Worm (Caenorhabditis elegans) whole organism, late embryonic: ENCODE results near the gene try-12.

Experiments used
- C08G9.2 ChIP-seq: sonication (generic microtip); optimal IDR thresholded peaks from 2 replicates; lab custom pipeline; 2016; ENCODE audit warnings: mild to moderate bottlenecking, missing genetic modification characterization, moderate library complexity, missing compliant biosample characterization
- C38D4.7 ChIP-seq: fragments of 200-800 bp; sonication (Bioruptor generic); optimal IDR thresholded peaks from 2 replicates; lab custom pipeline; 2018; ENCODE audit warnings: mild to moderate bottlenecking, missing genetic modification characterization, moderate library complexity, missing compliant biosample characterization
- F13H6.1 ChIP-seq: sonication (generic microtip); optimal IDR thresholded peaks from 2 replicates; lab custom pipeline; 2016; ENCODE audit warnings: missing genetic modification characterization, missing compliant biosample characterization
- K09A11.1 ChIP-seq: sonication (generic microtip); optimal IDR thresholded peaks from 2 replicates; lab custom pipeline; 2017; ENCODE audit warnings: antibody characterized with exemption, mild to moderate bottlenecking, missing genetic modification characterization, missing compliant biosample characterization; ENCODE audit not compliant: insufficient read depth
- T23F11.4 ChIP-seq: fragments of 200-800 bp; sonication (Bioruptor generic); optimal IDR thresholded peaks from 2 replicates; lab custom pipeline; 2018; ENCODE audit warnings: mild to moderate bottlenecking, missing genetic modification characterization, missing compliant biosample characterization
- ahr-1 ChIP-seq: sonication (generic microtip); optimal IDR thresholded peaks from 2 replicates; lab custom pipeline; 2016; ENCODE audit warnings: missing genetic modification characterization, missing compliant biosample characterization
- ama-1 ChIP-seq: fragments of 150-350 bp; optimal IDR thresholded peaks from 2 replicates; lab custom pipeline; 2014
- ceh-2 ChIP-seq: sonication (generic microtip); optimal IDR thresholded peaks from 2 replicates; lab custom pipeline; 2016; ENCODE audit warnings: missing genotype, missing genetic modification characterization, missing compliant biosample characterization
- ceh-22 ChIP-seq: sonication (generic microtip); optimal IDR thresholded peaks from 2 replicates; lab custom pipeline; 2017; ENCODE audit warnings: missing biosample characterization, missing genetic modification characterization
- ceh-24 ChIP-seq: sonication (generic microtip); optimal IDR thresholded peaks from 2 replicates; lab custom pipeline; 2016; ENCODE audit warnings: mild to moderate bottlenecking, missing genetic modification characterization, missing compliant biosample characterization
- ceh-30 ChIP-seq: fragments of 150-350 bp; optimal IDR thresholded peaks from 2 replicates; lab custom pipeline; 2014; ENCODE audit warnings: missing biosample characterization, missing genetic modification characterization
- ceh-31 ChIP-seq: sonication (generic microtip); optimal IDR thresholded peaks from 2 replicates; lab custom pipeline; 2016; ENCODE audit warnings: missing genetic modification characterization, missing compliant biosample characterization
- ceh-6 ChIP-seq: fragments of 200-800 bp; sonication (Bioruptor generic); optimal IDR thresholded peaks from 2 replicates; lab custom pipeline; 2018; ENCODE audit warnings: mild to moderate bottlenecking, missing genetic modification characterization, missing compliant biosample characterization
- ceh-9 ChIP-seq: sonication (generic microtip); optimal IDR thresholded peaks from 2 replicates; lab custom pipeline; 2016; ENCODE audit warnings: mild to moderate bottlenecking, missing genetic modification characterization, inconsistent platforms, missing compliant biosample characterization
- che-1 ChIP-seq: sonication (generic microtip); optimal IDR thresholded peaks from 2 replicates; lab custom pipeline; 2016; ENCODE audit warnings: mild to moderate bottlenecking, missing genetic modification characterization, missing compliant biosample characterization
- dve-1 ChIP-seq: sonication (generic microtip); optimal IDR thresholded peaks from 2 replicates; lab custom pipeline; 2017; ENCODE audit warnings: antibody characterized with exemption, mild to moderate bottlenecking, missing genetic modification characterization, missing compliant biosample characterization
- elt-4 ChIP-seq: sonication (generic microtip); optimal IDR thresholded peaks from 2 replicates; lab custom pipeline; 2016; ENCODE audit warnings: missing genetic modification characterization, missing compliant biosample characterization
- eyg-1 ChIP-seq: sonication (generic microtip); optimal IDR thresholded peaks from 2 replicates; lab custom pipeline; 2016; ENCODE audit warnings: missing genotype, missing genetic modification characterization, missing compliant biosample characterization
- fax-1 ChIP-seq: sonication (generic microtip); optimal IDR thresholded peaks from 2 replicates; lab custom pipeline; 2016; ENCODE audit warnings: missing genotype, missing genetic modification characterization, missing compliant biosample characterization
- hlh-13 ChIP-seq: fragments of 200-800 bp; sonication (Bioruptor generic); optimal IDR thresholded peaks from 2 replicates; lab custom pipeline; 2018; ENCODE audit warnings: mild to moderate bottlenecking, missing genetic modification characterization, missing compliant biosample characterization
- mec-3 ChIP-seq: sonication (generic microtip); optimal IDR thresholded peaks from 2 replicates; lab custom pipeline; 2016; ENCODE audit warnings: borderline replicate concordance, missing genetic modification characterization, missing compliant biosample characterization
- nhr-11 ChIP-seq: fragments of 150-350 bp; optimal IDR thresholded peaks from 2 replicates; lab custom pipeline; 2014; ENCODE audit warnings: missing biosample characterization, missing genetic modification characterization
- npax-4 ChIP-seq: sonication (generic microtip); optimal IDR thresholded peaks from 2 replicates; lab custom pipeline; 2016; ENCODE audit warnings: missing genetic modification characterization, missing compliant biosample characterization
- odd-2 ChIP-seq: sonication (generic microtip); optimal IDR thresholded peaks from 2 replicates; lab custom pipeline; 2017; ENCODE audit warnings: antibody characterized with exemption, mild to moderate bottlenecking, missing genetic modification characterization, missing compliant biosample characterization
- pat-9 ChIP-seq: fragments of 200-800 bp; sonication (Bioruptor generic); optimal IDR thresholded peaks from 2 replicates; lab custom pipeline; 2018; ENCODE audit warnings: mild to moderate bottlenecking, missing genetic modification characterization, moderate library complexity, missing compliant biosample characterization
- pros-1 ChIP-seq: fragments of 150-350 bp; optimal IDR thresholded peaks from 2 replicates; lab custom pipeline; 2014; ENCODE audit warnings: missing biosample characterization, missing genetic modification reagents, missing genetic modification characterization
- rnt-1 ChIP-seq: sonication (generic microtip); optimal IDR thresholded peaks from 2 replicates; lab custom pipeline; 2016; ENCODE audit warnings: missing genetic modification characterization, missing compliant biosample characterization
- sox-4 ChIP-seq: sonication (generic microtip); optimal IDR thresholded peaks from 2 replicates; lab custom pipeline; 2017; ENCODE audit warnings: mild to moderate bottlenecking, missing genetic modification characterization, inconsistent platforms, missing compliant biosample characterization
- tbx-2 ChIP-seq: sonication (generic microtip); optimal IDR thresholded peaks from 2 replicates; lab custom pipeline; 2016; ENCODE audit warnings: missing genetic modification characterization, missing compliant biosample characterization
- tbx-7 ChIP-seq: sonication (generic microtip); optimal IDR thresholded peaks from 2 replicates; lab custom pipeline; 2016; ENCODE audit warnings: missing genotype, missing genetic modification characterization, missing compliant biosample characterization
- ttx-3 ChIP-seq: sonication (generic microtip); optimal IDR thresholded peaks from 2 replicates; lab custom pipeline; 2016; ENCODE audit warnings: missing genetic modification reagents, missing genetic modification characterization, missing compliant biosample characterization
- unc-55 ChIP-seq: sonication (generic microtip); optimal IDR thresholded peaks from 2 replicates; lab custom pipeline; 2017; ENCODE audit warnings: missing biosample characterization, missing genetic modification reagents, missing genetic modification characterization
- unc-86 ChIP-seq: sonication (generic microtip); optimal IDR thresholded peaks from 2 replicates; lab custom pipeline; 2016; ENCODE audit warnings: missing genetic modification characterization, missing compliant biosample characterization
- zip-5 ChIP-seq: sonication (generic microtip); optimal IDR thresholded peaks from 2 replicates; lab custom pipeline; 2016; ENCODE audit warnings: missing genetic modification characterization, missing compliant biosample characterization
- ztf-16 ChIP-seq: sonication (generic microtip); optimal IDR thresholded peaks from 2 replicates; lab custom pipeline; 2017; ENCODE audit warnings: missing genetic modification characterization, missing compliant biosample characterization

try-12 gene

DNA sequence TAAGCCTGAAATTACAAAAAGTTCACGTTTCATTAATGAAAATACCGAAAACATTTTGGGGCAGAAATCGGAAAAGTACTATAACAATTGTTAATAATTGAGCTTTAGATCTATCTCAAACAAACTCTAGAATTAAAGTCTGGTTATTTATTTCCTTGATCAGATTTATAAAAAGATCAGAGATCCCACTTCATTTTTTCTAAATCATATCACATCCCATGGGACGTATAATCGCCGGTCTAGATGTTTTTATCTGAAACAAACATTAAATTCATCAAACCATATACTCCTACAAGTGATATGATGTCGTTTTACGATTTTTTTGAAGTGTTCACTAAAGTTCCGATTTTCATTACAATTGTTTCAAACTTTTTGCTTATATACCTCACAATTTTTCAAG, 37.5 kb upstream of the try-12 start, which contains the start of gene str-41:
str-41 (plus strand) TSS at position 301 of the 400 bp plus-strand sequence.
- TF ChIP-seq pros-1, result no peak
- TF ChIP-seq C38D4.7 (GFP tag; lab: Kevin White, UChicago), result no peak
- no peak for TF ChIP-seq npax-4 (tag; lab: Kevin White, UChicago)
- no peak for TF ChIP-seq ceh-9

DNA sequence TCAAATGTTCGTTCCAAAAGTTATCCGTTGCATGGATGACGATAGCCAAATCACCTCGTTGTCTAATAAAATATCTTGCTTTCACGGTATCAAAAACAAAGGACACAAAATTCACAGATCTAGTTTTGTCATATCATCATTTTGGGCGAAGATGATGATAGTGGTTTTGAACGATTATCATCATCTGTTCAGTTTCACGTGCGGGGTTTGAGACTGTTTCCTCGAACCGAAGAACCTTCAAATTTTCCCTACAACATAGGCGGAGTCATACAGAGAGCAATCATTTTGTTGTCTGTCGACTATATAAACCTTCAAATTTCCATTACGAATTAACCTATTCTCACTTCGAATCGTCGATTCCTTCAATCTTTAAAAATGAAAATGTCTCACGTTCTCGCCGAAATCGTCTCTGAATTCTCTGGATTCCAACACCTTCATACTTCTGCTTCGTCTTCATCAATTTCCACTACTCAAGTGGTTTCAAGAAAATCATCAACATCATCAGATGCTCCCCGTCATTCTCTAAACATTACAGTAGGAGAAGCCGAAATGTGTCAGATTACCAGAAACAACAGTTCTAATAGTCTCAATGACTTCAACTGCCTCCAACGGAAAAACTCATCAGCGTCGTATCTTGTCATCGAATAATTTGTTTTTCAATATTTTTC, 35.9 kb upstream of the try-12 start, which contains the start of gene F18E3.11:
F18E3.11 (plus strand) TSS at position 376 of the 668 bp plus-strand sequence.
- TF ChIP-seq ceh-30 (no peak), ama-1 (lab: Kevin White, UChicago) (no peak), C08G9.2 (no peak), tbx-7 (tag; lab: Kevin White, UChicago) (no peak), ceh-2 (tag; lab: Kevin White, UChicago) (no peak), tbx-2 (tag; lab: Kevin White, UChicago) (no peak), eyg-1 (no peak), nhr-11 (tag; lab: Kevin White, UChicago) (no peak), ahr-1 (tag; lab: Kevin White, UChicago) (no peak), elt-4 (tag; lab: Kevin White, UChicago) (no peak), dve-1 (tag; lab: Kevin White, UChicago) (no peak), che-1 (no peak), unc-55 (no peak)
- TF ChIP-seq, all 69 proteins: peak for 0

DNA sequence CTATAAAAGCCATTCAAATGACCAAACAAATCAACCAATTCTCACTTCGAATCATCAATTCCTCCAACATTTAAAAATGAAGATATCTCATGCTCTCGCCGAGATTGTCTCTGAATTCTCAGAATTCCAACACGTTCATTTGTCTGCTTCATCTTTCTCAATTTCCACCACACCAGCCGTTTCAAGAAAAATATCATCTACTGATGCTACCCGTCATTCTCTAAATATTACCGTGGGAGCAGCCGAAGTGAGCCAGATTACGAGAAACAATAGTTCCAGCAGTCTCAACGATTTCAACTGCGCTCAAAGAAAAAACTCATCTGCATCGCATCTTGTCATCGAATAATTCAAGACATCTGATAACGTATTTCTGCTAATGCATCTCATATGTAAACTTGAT, 34.2 kb upstream of the try-12 start, which contains the start of gene F18E3.12:
F18E3.12 (plus strand) TSS at position 77 of the 400 bp plus-strand sequence.
- no peak for TF ChIP-seq pat-9 (tag; lab: Kevin White, UChicago)
- TF ChIP-seq elt-4 (tag; lab: Kevin White, UChicago), result no peak
- TF ChIP-seq unc-86 (tag; lab: Kevin White, UChicago), result no peak
- no peak for TF ChIP-seq T23F11.4 (GFP tag; lab: Kevin White, UChicago)

DNA sequence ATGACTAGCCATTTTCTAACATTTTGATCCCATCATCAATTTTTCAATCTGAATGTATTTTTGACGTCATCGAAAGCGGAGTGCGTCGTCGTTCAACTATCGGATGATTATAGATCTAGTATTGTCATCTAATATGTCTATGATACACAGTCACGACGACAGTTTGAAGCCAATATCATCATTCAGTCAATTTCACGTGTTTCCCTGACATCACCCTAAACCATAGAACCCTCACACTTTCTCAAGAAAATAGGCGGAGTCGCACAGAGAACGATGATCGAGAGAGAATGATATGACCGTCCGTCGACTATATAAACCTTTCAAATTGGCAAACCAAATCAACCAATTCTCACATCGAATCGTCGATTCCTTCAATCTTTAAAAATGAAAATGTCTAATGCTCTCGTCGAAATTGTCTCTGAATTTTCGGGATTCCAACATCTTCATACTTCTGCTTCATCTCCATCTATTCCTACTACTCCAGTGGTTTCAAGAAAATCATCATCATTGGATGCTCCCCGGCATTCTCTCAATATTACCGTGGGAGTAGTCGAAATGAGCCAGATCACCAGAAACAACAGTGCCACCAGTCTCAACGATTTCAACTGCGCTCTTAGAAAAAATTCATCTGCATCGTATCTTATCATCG, 33.2 kb upstream of the try-12 start, which contains the start of gene F18E3.13:
F18E3.13 (plus strand) TSS at position 385 of the 649 bp plus-strand sequence.
- no peak for TF ChIP-seq pros-1
- TF ChIP-seq sox-4, result no peak
- TF ChIP-seq npax-4 (tag; lab: Kevin White, UChicago), result no peak
- no peak for TF ChIP-seq ttx-3
- no peak for TF ChIP-seq tbx-2 (tag; lab: Kevin White, UChicago)
- no peak for TF ChIP-seq che-1
- TF ChIP-seq ceh-22 (tag; lab: Kevin White, UChicago), result no peak
- no peak for TF ChIP-seq tbx-7 (tag; lab: Kevin White, UChicago)
- TF ChIP-seq ceh-6 (GFP tag; lab: Kevin White, UChicago), result no peak
- TF ChIP-seq F13H6.1 (tag; lab: Kevin White, UChicago), result no peak
- TF ChIP-seq ztf-16 (tag; lab: Kevin White, UChicago), result no peak
- no peak for TF ChIP-seq rnt-1 (tag; lab: Kevin White, UChicago)
- TF ChIP-seq odd-2 (tag; lab: Kevin White, UChicago), result no peak
- TF ChIP-seq zip-5, result no peak

DNA sequence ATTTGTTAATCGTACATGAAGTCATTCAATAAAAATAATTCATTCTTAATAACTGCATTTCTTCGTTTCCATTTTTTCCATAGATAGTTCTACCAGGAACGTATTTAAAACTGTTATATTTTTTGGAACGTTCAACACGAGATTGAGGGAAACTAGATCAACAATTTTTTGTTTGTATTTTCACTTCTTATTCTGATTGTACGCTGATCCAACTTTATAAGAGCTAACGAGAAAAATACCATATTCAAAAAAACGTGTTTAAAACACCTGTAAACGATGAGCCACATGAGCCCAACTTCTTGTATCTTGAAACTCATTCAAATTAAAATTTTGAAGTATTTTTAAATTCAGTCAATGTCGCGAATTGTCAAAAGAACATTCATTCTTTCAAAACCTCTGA, 32.6 kb upstream of the try-12 start:
- TF ChIP-seq hlh-13 (GFP tag; lab: Kevin White, UChicago) (no peak), unc-55 (no peak), ahr-1 (tag; lab: Kevin White, UChicago) (no peak), ceh-24 (tag; lab: Kevin White, UChicago) (no peak), K09A11.1 (tag; lab: Kevin White, UChicago) (no peak), mec-3 (no peak), fax-1 (tag; lab: Kevin White, UChicago) (no peak), elt-4 (tag; lab: Kevin White, UChicago) (no peak), ceh-6 (GFP tag; lab: Kevin White, UChicago) (no peak), ceh-31 (tag; lab: Kevin White, UChicago) (no peak)
